Worm (Caenorhabditis elegans) whole organism, young adult: Measurements from ENCODE around the gene srx-77.
A peak's percentile ranks its signal among the peaks of the same experiment; 100 is the strongest.

Experiments used
- B0261.1 ChIP-seq: sonication (generic microtip); optimal IDR thresholded peaks from 2 replicates; lab custom pipeline; 2016; ENCODE audit warnings: mild to moderate bottlenecking, missing genetic modification characterization, moderate library complexity, missing compliant biosample characterization
- C17E4.6 ChIP-seq: fragments of 200-800 bp; sonication (Bioruptor generic); IDR thresholded peaks from 2 replicates; pipeline ENCODE4 v1.3.6; 2022; ENCODE audit warnings: missing genetic modification reagents, missing genetic modification characterization, missing compliant biosample characterization
- D2030.7 ChIP-seq: fragments of 200-800 bp; sonication (Bioruptor generic); IDR thresholded peaks from 2 replicates; pipeline ENCODE4 v1.3.6; 2022; ENCODE audit warnings: missing genetic modification reagents, missing genetic modification characterization, missing compliant biosample characterization
- F33H1.4 ChIP-seq: fragments of 200-800 bp; sonication (Bioruptor generic); IDR thresholded peaks from 2 replicates; pipeline ENCODE4 v1.3.6; 2022; ENCODE audit warnings: missing genetic modification reagents, missing genetic modification characterization, missing compliant biosample characterization
- Y53G8AR.9 ChIP-seq: fragments of 200-800 bp; sonication (Bioruptor generic); conservative IDR thresholded peaks from 2 replicates; pipeline ENCODE4 v1.3.6; 2022; ENCODE audit warnings: missing genetic modification reagents, missing genetic modification characterization, missing compliant biosample characterization
- Y79H2A.3 ChIP-seq: fragments of 200-800 bp; sonication (Bioruptor generic); conservative IDR thresholded peaks from 2 replicates; pipeline ENCODE4 v1.3.6; 2022; ENCODE audit warnings: missing genetic modification reagents, missing genetic modification characterization, missing compliant biosample characterization
- Y95B8A.8 ChIP-seq: fragments of 200-800 bp; sonication (Bioruptor generic); IDR thresholded peaks from 2 replicates; pipeline ENCODE4 v1.3.6; 2022; ENCODE audit warnings: missing genetic modification reagents, missing genetic modification characterization, missing compliant biosample characterization
- aptf-3 ChIP-seq: fragments of 200-800 bp; sonication (Bioruptor generic); IDR thresholded peaks from 2 replicates; pipeline ENCODE4 v1.3.6; 2022; ENCODE audit warnings: missing genetic modification characterization, missing compliant biosample characterization
- attf-6 ChIP-seq: fragments of 200-800 bp; sonication (Bioruptor generic); IDR thresholded peaks from 2 replicates; pipeline ENCODE4 v1.3.6; 2022; ENCODE audit warnings: missing genetic modification reagents, missing genetic modification characterization, missing compliant biosample characterization
- bed-1 ChIP-seq: fragments of 200-800 bp; sonication (Bioruptor generic); IDR thresholded peaks from 2 replicates; pipeline ENCODE4 v1.3.6; 2022; ENCODE audit warnings: missing genetic modification reagents, missing genetic modification characterization, missing compliant biosample characterization
- cebp-1 ChIP-seq, 2 experiments: fragments of 200-800 bp in 1 of 2; sonication (Bioruptor generic) in 1 of 2; sonication (generic microtip) in 1 of 2; IDR thresholded peaks in 1 of 2; optimal IDR thresholded peaks in 1 of 2; 2 replicates each; pipeline versions ENCODE4 v1.3.6 to Lab custom; 2017 to 2022; ENCODE audit warnings: missing compliant biosample characterization in 2 of 2, missing genetic modification characterization in 2 of 2, mild to moderate bottlenecking in 1 of 2, missing genetic modification reagents in 1 of 2, moderate library complexity in 1 of 2
- cebp-2 ChIP-seq: fragments of 200-800 bp; sonication (Bioruptor generic); IDR thresholded peaks from 2 replicates; pipeline ENCODE4 v1.3.6; 2022; ENCODE audit warnings: missing genetic modification characterization, missing compliant biosample characterization
- ceh-40 ChIP-seq: fragments of 200-800 bp; sonication (Bioruptor generic); IDR thresholded peaks from 2 replicates; pipeline ENCODE4 v1.3.6; 2022; ENCODE audit warnings: missing genetic modification characterization, missing compliant biosample characterization
- ceh-58 ChIP-seq: fragments of 200-800 bp; sonication (Bioruptor generic); IDR thresholded peaks from 2 replicates; pipeline ENCODE4 v1.3.6; 2022; ENCODE audit warnings: missing genetic modification characterization, missing compliant biosample characterization
- die-1 ChIP-seq: sonication (generic microtip); optimal IDR thresholded peaks from 2 replicates; lab custom pipeline; 2016; ENCODE audit warnings: missing genotype, mild to moderate bottlenecking, missing genetic modification characterization, missing compliant biosample characterization
- dox-1 ChIP-seq: fragments of 200-800 bp; sonication (Bioruptor generic); IDR thresholded peaks from 2 replicates; pipeline ENCODE4 v1.3.6; 2022; ENCODE audit warnings: missing genetic modification reagents, missing genetic modification characterization, missing compliant biosample characterization
- egl-44 ChIP-seq: fragments of 200-800 bp; sonication (Bioruptor generic); IDR thresholded peaks from 2 replicates; pipeline ENCODE4 v1.3.6; 2022; ENCODE audit warnings: missing genetic modification reagents, missing genetic modification characterization, missing compliant biosample characterization
- egrh-3 ChIP-seq: fragments of 200-800 bp; sonication (Bioruptor generic); IDR thresholded peaks from 2 replicates; pipeline ENCODE4 v1.3.6; 2022; ENCODE audit warnings: missing genetic modification reagents, missing genetic modification characterization, missing compliant biosample characterization
- ekl-4 ChIP-seq: fragments of 200-800 bp; sonication (Bioruptor generic); IDR thresholded peaks from 2 replicates; pipeline ENCODE4 v1.3.6; 2022; ENCODE audit warnings: missing genetic modification reagents, missing genetic modification characterization, missing compliant biosample characterization
- hmg-1.2 ChIP-seq: fragments of 200-800 bp; sonication (Bioruptor generic); IDR thresholded peaks from 2 replicates; pipeline ENCODE4 v1.3.6; 2022; ENCODE audit warnings: missing genetic modification reagents, missing genetic modification characterization, missing compliant biosample characterization
- hmg-20 ChIP-seq: fragments of 200-800 bp; sonication (Bioruptor generic); IDR thresholded peaks from 2 replicates; pipeline ENCODE4 v1.3.6; 2022; ENCODE audit warnings: missing genetic modification reagents, missing genetic modification characterization, missing compliant biosample characterization
- hsf-1 ChIP-seq: fragments of 200-800 bp; sonication (Bioruptor generic); IDR thresholded peaks from 2 replicates; pipeline ENCODE4 v1.3.6; 2022; ENCODE audit warnings: missing genetic modification reagents, missing genetic modification characterization, missing compliant biosample characterization
- lin-26 ChIP-seq: fragments of 200-800 bp; sonication (Bioruptor generic); IDR thresholded peaks from 2 replicates; pipeline ENCODE4 v1.3.6; 2022; ENCODE audit warnings: missing genetic modification reagents, missing genetic modification characterization, missing compliant biosample characterization
- madf-3 ChIP-seq: fragments of 200-800 bp; sonication (Bioruptor generic); IDR thresholded peaks from 2 replicates; pipeline ENCODE4 v1.3.6; 2022; ENCODE audit warnings: missing genetic modification reagents, missing genetic modification characterization, missing compliant biosample characterization
- madf-6 ChIP-seq: fragments of 200-800 bp; sonication (Bioruptor generic); IDR thresholded peaks from 2 replicates; pipeline ENCODE4 v1.3.6; 2022; ENCODE audit warnings: missing genetic modification reagents, missing genetic modification characterization, missing compliant biosample characterization
- mcd-1 ChIP-seq: fragments of 200-800 bp; sonication (Bioruptor generic); IDR thresholded peaks from 2 replicates; pipeline ENCODE4 v1.3.6; 2022; ENCODE audit warnings: missing genetic modification reagents, missing genetic modification characterization, missing compliant biosample characterization
- nfyb-1 ChIP-seq: fragments of 200-800 bp; sonication (Bioruptor generic); IDR thresholded peaks from 2 replicates; pipeline ENCODE4 v1.3.6; 2022; ENCODE audit warnings: missing genetic modification reagents, missing genetic modification characterization, missing compliant biosample characterization
- nhr-120 ChIP-seq: fragments of 200-800 bp; sonication (Bioruptor generic); IDR thresholded peaks from 2 replicates; pipeline ENCODE4 v1.3.6; 2022; ENCODE audit warnings: missing genetic modification characterization, missing compliant biosample characterization
- nhr-80 ChIP-seq: sonication (generic microtip); optimal IDR thresholded peaks from 2 replicates; lab custom pipeline; 2016; ENCODE audit warnings: missing genetic modification characterization, missing compliant biosample characterization
- nhr-90 ChIP-seq: sonication (generic microtip); optimal IDR thresholded peaks from 2 replicates; lab custom pipeline; 2016; ENCODE audit warnings: missing genotype, mild to moderate bottlenecking, missing genetic modification characterization, missing compliant biosample characterization
- pbrm-1 ChIP-seq: fragments of 200-800 bp; sonication (Bioruptor generic); IDR thresholded peaks from 2 replicates; pipeline ENCODE4 v1.3.6; 2022; ENCODE audit warnings: missing genetic modification reagents, missing genetic modification characterization, missing compliant biosample characterization
- rcor-1 ChIP-seq: fragments of 200-800 bp; sonication (Bioruptor generic); IDR thresholded peaks from 2 replicates; pipeline ENCODE4 v1.3.6; 2022; ENCODE audit warnings: missing genetic modification reagents, missing genetic modification characterization, missing compliant biosample characterization
- rpc-1 ChIP-seq, 2 experiments: fragments of 150-350 bp in 1 of 2; sonication (generic microtip) in 1 of 2; optimal IDR thresholded peaks; 2 replicates each; lab custom pipeline; 2014 to 2018; ENCODE audit warnings: missing biosample characterization in 1 of 2, missing genetic modification characterization in 1 of 2, missing genetic modification reagents in 1 of 2, missing genotype in 1 of 2
- tbp1 ChIP-seq: fragments of 200-800 bp; sonication (Bioruptor generic); optimal IDR thresholded peaks from 2 replicates; lab custom pipeline; 2018; ENCODE audit warnings: mild to moderate bottlenecking, missing genetic modification characterization, missing compliant biosample characterization
- unc-130 ChIP-seq: sonication (generic microtip); optimal IDR thresholded peaks from 2 replicates; lab custom pipeline; 2016; ENCODE audit warnings: missing genetic modification reagents, missing genetic modification characterization, missing compliant biosample characterization
- ztf-25 ChIP-seq: fragments of 200-800 bp; sonication (Bioruptor generic); IDR thresholded peaks from 2 replicates; pipeline ENCODE4 v1.3.6; 2022; ENCODE audit warnings: missing genetic modification reagents, missing genetic modification characterization, missing compliant biosample characterization
- ztf-28 ChIP-seq: fragments of 200-800 bp; sonication (Bioruptor generic); IDR thresholded peaks from 2 replicates; pipeline ENCODE4 v1.3.6; 2022; ENCODE audit warnings: missing genetic modification reagents, missing genetic modification characterization, missing compliant biosample characterization

The srx-77 gene

DNA sequence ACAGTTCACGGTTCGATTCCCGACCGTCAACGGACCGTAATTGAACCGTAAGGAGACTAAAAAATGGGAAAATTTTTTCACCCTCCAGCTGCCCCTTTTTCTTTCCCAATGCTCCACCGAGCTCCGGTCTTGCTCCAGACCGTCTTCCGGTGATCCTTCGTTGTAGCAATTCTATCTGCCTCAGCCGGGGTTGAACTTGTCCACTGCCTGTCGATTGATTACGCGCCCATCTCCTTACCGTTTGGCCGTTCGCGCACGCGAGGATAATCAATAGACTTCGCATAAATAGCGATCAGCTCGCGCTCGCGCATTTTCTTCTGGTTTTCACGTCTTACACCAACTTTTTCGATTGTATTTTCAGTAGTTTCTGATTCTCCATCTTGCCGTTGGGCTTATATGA, 35.7 kb downstream of the srx-77 start:
- TF ChIP-seq cebp-1 (GFP tag; IDR thresholded peaks at IDR 0.05; lab: Robert Waterston, UW) (0 out of 2 replicates have a peak, but pooled peaks have one; percentile 27), cebp-1 (tag; optimal IDR thresholded peaks at IDR 0.05; lab: Kevin White, UChicago) (peak; percentile 21), hsf-1 (peak; percentile 66; the same call in 1 of the 2 replicates), Y95B8A.8 (GFP tag; lab: Robert Waterston, UW) (peak; percentile 43; the same call in 1 of the 2 replicates), mcd-1 (GFP tag; lab: Robert Waterston, UW) (peak; percentile 48), cebp-2 (GFP tag; lab: Robert Waterston, UW) (peak; percentile 78; the same call in 1 of the 2 replicates), attf-6 (GFP tag; lab: Robert Waterston, UW) (peak; percentile 71), ztf-25 (peak; percentile 85; the same call in 1 of the 2 replicates), aptf-3 (peak; percentile 72; the same call in 1 of the 2 replicates), D2030.7 (GFP tag; lab: Robert Waterston, UW) (peak; percentile 81), nhr-120 (GFP tag; lab: Robert Waterston, UW) (0 out of 2 replicates have a peak, but pooled peaks have one; percentile 84), hmg-1.2 (peak; percentile 57), ceh-58 (0 out of 2 replicates have a peak, but pooled peaks have one; percentile 81), nfyb-1 (peak; percentile 68), madf-3 (GFP tag; lab: Robert Waterston, UW) (0 out of 2 replicates have a peak, but pooled peaks have one; percentile 53), madf-6 (peak; percentile 69), rcor-1 (peak; percentile 51; the same call in 1 of the 2 replicates), die-1 (peak; percentile 15), ekl-4 (peak; percentile 82), rpc-1 (optimal IDR thresholded peaks at IDR 0.05; lab: Kevin White, UChicago) (peak; percentile 23), rpc-1 (tag; optimal IDR thresholded peaks at IDR 0.05; lab: Kevin White, UChicago) (peak; percentile 56), dox-1 (peak; percentile 83), C17E4.6 (GFP tag; lab: Robert Waterston, UW) (peak; percentile 26; the same call in 1 of the 2 replicates), lin-26 (GFP tag; lab: Robert Waterston, UW) (peak; percentile 98), nhr-90 (peak; percentile 1), hmg-20 (GFP tag; lab: Robert Waterston, UW) (peak; percentile 36; the same call in 1 of the 2 replicates), tbp1 (GFP tag; lab: Kevin White, UChicago) (peak; percentile 78), F33H1.4 (GFP tag; lab: Robert Waterston, UW) (peak; percentile 43), ztf-28 (GFP tag; lab: Robert Waterston, UW) (0 out of 2 replicates have a peak, but pooled peaks have one; percentile 65), ceh-40 (GFP tag; lab: Robert Waterston, UW) (0 out of 2 replicates have a peak, but pooled peaks have one; percentile 46), Y79H2A.3 (peak; percentile 26; the same call in 1 of the 2 replicates), egrh-3 (GFP tag; lab: Robert Waterston, UW) (peak; percentile 39; the same call in 1 of the 2 replicates), B0261.1 (peak; percentile 33), Y53G8AR.9 (GFP tag; lab: Robert Waterston, UW) (peak; percentile 64), bed-1 (GFP tag; lab: Robert Waterston, UW) (peak; percentile 88; the same call in 1 of the 2 replicates), pbrm-1 (GFP tag; lab: Robert Waterston, UW) (peak; percentile 55; the same call in 1 of the 2 replicates), egl-44 (GFP tag; lab: Robert Waterston, UW) (peak; percentile 92)

DNA sequence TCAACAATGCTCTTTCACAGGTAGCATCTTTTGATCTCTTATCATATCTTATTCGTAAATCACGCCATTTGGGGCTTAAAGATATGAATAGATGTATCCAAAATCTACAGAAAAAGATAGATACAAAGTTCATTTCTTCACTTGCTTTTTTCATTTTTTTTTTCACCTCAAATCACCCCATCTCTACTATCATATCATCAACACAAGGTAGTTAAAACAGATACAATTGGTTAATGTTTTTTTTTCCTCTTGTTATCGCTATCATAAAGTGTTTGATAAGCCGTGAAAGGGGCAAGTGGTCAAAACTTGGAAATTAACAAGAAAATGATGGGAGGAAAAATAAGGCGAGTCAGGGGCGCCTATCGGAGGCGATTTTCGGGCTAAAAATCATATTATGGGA, 38.3 kb downstream of the srx-77 start:
- TF ChIP-seq nhr-80: peak; percentile 60
- TF ChIP-seq unc-130 (GFP tag; lab: Kevin White, UChicago): no peak
